Fruit fly (Drosophila melanogaster) whole organism, adult: ENCODE results near the gene bigmax.

ENCODE experiments used
- CG11617 ChIP-seq: fragments of 200-800 bp; sonication (Bioruptor generic); optimal IDR thresholded peaks from 2 replicates; lab custom pipeline; 2017; ENCODE audit warnings: mild to moderate bottlenecking, missing biosample characterization, missing genetic modification reagents, missing genetic modification characterization
- CG12768 ChIP-seq: fragments of 200-800 bp; sonication (Bioruptor generic); optimal IDR thresholded peaks from 2 replicates; lab custom pipeline; 2017; ENCODE audit warnings: missing biosample characterization, missing genetic modification characterization, mild to moderate bottlenecking, moderate library complexity, missing genetic modification reagents
- CG14711 ChIP-seq: fragments of 200-800 bp; sonication (Bioruptor generic); optimal IDR thresholded peaks from 2 replicates; lab custom pipeline; 2018; ENCODE audit warnings: missing biosample characterization, mild to moderate bottlenecking, missing genetic modification characterization, moderate library complexity
- CG1620 ChIP-seq: fragments of 200-800 bp; sonication (Bioruptor generic); optimal IDR thresholded peaks from 2 replicates; lab custom pipeline; 2016; ENCODE audit warnings: missing biosample characterization, missing genetic modification characterization
- CG33017 ChIP-seq: fragments of 200-800 bp; sonication (Bioruptor generic); optimal IDR thresholded peaks from 2 replicates; lab custom pipeline; 2018; ENCODE audit warnings: missing biosample characterization, mild to moderate bottlenecking, missing genetic modification characterization, moderate library complexity
- CG5204 ChIP-seq: fragments of 200-800 bp; sonication (Bioruptor generic); optimal IDR thresholded peaks from 2 replicates; lab custom pipeline; 2016; ENCODE audit warnings: missing biosample characterization, missing genetic modification characterization
- CG7045 ChIP-seq: fragments of 200-800 bp; sonication (Bioruptor generic); optimal IDR thresholded peaks from 2 replicates; lab custom pipeline; 2017; ENCODE audit warnings: missing biosample characterization, mild to moderate bottlenecking, missing genetic modification characterization
- CG7101 ChIP-seq: fragments of 200-800 bp; sonication (Bioruptor generic); optimal IDR thresholded peaks from 2 replicates; lab custom pipeline; 2018; ENCODE audit warnings: missing biosample characterization, mild to moderate bottlenecking, missing genetic modification characterization, moderate library complexity
- Clk ChIP-seq: fragments of 200-800 bp; sonication (Bioruptor generic); optimal IDR thresholded peaks from 2 replicates; lab custom pipeline; 2017; ENCODE audit warnings: missing biosample characterization, missing genetic modification characterization
- Crg-1 ChIP-seq: fragments of 200-800 bp; sonication (Bioruptor generic); optimal IDR thresholded peaks from 2 replicates; lab custom pipeline; 2016; ENCODE audit warnings: missing biosample characterization, missing genetic modification characterization
- Hr96 ChIP-seq: fragments of 200-800 bp; sonication (Bioruptor generic); optimal IDR thresholded peaks from 2 replicates; lab custom pipeline; 2016; ENCODE audit warnings: missing biosample characterization, missing genetic modification characterization
- Mnt ChIP-seq: fragments of 200-800 bp; sonication (Bioruptor generic); optimal IDR thresholded peaks from 2 replicates; lab custom pipeline; 2016; ENCODE audit warnings: missing biosample characterization, mild to moderate bottlenecking, missing genetic modification characterization
- bab1 ChIP-seq: fragments of 200-800 bp; sonication (Bioruptor generic); optimal IDR thresholded peaks from 3 replicates; lab custom pipeline; 2019; ENCODE audit warnings: missing biosample characterization, mild to moderate bottlenecking, missing genetic modification characterization, moderate library complexity
- cic ChIP-seq: fragments of 200-800 bp; sonication (Bioruptor generic); optimal IDR thresholded peaks from 2 replicates; lab custom pipeline; 2017; ENCODE audit warnings: missing biosample characterization, mild to moderate bottlenecking, missing genetic modification characterization, moderate library complexity
- cnc ChIP-seq, 2 experiments: fragments of >200 bp; optimal IDR thresholded peaks; 2 replicates each; lab custom pipeline; 2017
- kay ChIP-seq: fragments of 200-800 bp; sonication (Bioruptor generic); peaks from one replicate; lab custom pipeline; 2016; ENCODE audit warnings: missing biosample characterization, missing genetic modification characterization, borderline replicate concordance
- ovo ChIP-seq: fragments of 200-800 bp; sonication (Bioruptor generic); optimal IDR thresholded peaks from 2 replicates; lab custom pipeline; 2016; ENCODE audit warnings: missing biosample characterization, missing genetic modification characterization
- pad ChIP-seq: fragments of 200-800 bp; sonication (Bioruptor generic); optimal IDR thresholded peaks from 3 replicates; lab custom pipeline; 2017; ENCODE audit warnings: missing biosample characterization, missing genetic modification characterization, mild to moderate bottlenecking, moderate library complexity, missing genetic modification reagents
- tj ChIP-seq: fragments of 200-800 bp; sonication (Bioruptor generic); optimal IDR thresholded peaks from 3 replicates; lab custom pipeline; 2017; ENCODE audit warnings: missing biosample characterization, mild to moderate bottlenecking, missing genetic modification characterization, moderate library complexity
- toe ChIP-seq: fragments of 200-800 bp; sonication (Bioruptor generic); optimal IDR thresholded peaks from 2 replicates; lab custom pipeline; 2016; ENCODE audit warnings: missing biosample characterization, missing genetic modification characterization

Gene bigmax

dm6 chr3R:27288202-27289135 lies at the start of gene bigmax, which contains the start of gene Hmu:
Gene bigmax, minus strand, starts transcription at chr3R:27288526.
Gene Hmu, plus strand, starts transcription at chr3R:27288769.
- TF ChIP-seq CG7101 = peak; percentile 78
- peak; percentile 73 for TF ChIP-seq CG14711 (tag; lab: Kevin White, UChicago)
- no peak for TF ChIP-seq kay (GFP tag; lab: Kevin White, UChicago)
- no peak for TF ChIP-seq ovo (GFP tag; lab: Kevin White, UChicago)
- peak; percentile 89 for TF ChIP-seq toe (GFP tag; lab: Kevin White, UChicago)
- peak in 1 of 2 experiments; percentile 72 for TF ChIP-seq cnc (optimal IDR thresholded peaks at IDR 0.05; lab: Kevin White, UChicago)
- peak; percentile 96 for TF ChIP-seq tj (GFP tag; lab: Kevin White, UChicago)
- peak; percentile 34 for TF ChIP-seq CG12768
- peak; percentile 77 for TF ChIP-seq Hr96 (GFP tag; lab: Kevin White, UChicago)
- peak; percentile 70 for TF ChIP-seq Clk (GFP tag; lab: Kevin White, UChicago)
- peak; percentile 81 for TF ChIP-seq CG1620
- TF ChIP-seq CG5204 = peak; percentile 74
- peak; percentile 83 for TF ChIP-seq Mnt (GFP tag; lab: Kevin White, UChicago)
- TF ChIP-seq CG33017 (tag; lab: Kevin White, UChicago) = peak; percentile 50
- peak; percentile 71 for TF ChIP-seq Crg-1 (GFP tag; lab: Kevin White, UChicago)
- peak; percentile 71 for TF ChIP-seq CG11617
- TF ChIP-seq CG7045 (GFP tag; lab: Kevin White, UChicago) = peak; percentile 79
- peak; percentile 56 for TF ChIP-seq pad (GFP tag; lab: Kevin White, UChicago)
- peak; percentile 80 for TF ChIP-seq bab1 (GFP tag; lab: Kevin White, UChicago)
- TF ChIP-seq cic (GFP tag; lab: Kevin White, UChicago) = peak; percentile 78

- no peak for TF ChIP-seq cic (GFP tag; lab: Kevin White, UChicago)
- TF ChIP-seq CG14711 (tag; lab: Kevin White, UChicago) = no peak
- TF ChIP-seq Hr96 (GFP tag; lab: Kevin White, UChicago) = no peak
- no peak for TF ChIP-seq Clk (GFP tag; lab: Kevin White, UChicago)
- TF ChIP-seq CG33017 (tag; lab: Kevin White, UChicago) = no peak
- TF ChIP-seq toe (GFP tag; lab: Kevin White, UChicago) = no peak
- TF ChIP-seq kay (GFP tag; lab: Kevin White, UChicago) = no peak
- TF ChIP-seq CG1620 = no peak
- no peak for TF ChIP-seq bab1 (GFP tag; lab: Kevin White, UChicago)
- no peak for TF ChIP-seq ovo (GFP tag; lab: Kevin White, UChicago)
- TF ChIP-seq CG5204 = no peak
- no peak for TF ChIP-seq Mnt (GFP tag; lab: Kevin White, UChicago)
- no peak for TF ChIP-seq CG11617
- TF ChIP-seq Crg-1 (GFP tag; lab: Kevin White, UChicago) = no peak
- TF ChIP-seq CG7101 = no peak
- no peak for TF ChIP-seq pad (GFP tag; lab: Kevin White, UChicago)
- TF ChIP-seq CG7045 (GFP tag; lab: Kevin White, UChicago) = no peak
- no peak for TF ChIP-seq tj (GFP tag; lab: Kevin White, UChicago)
- TF ChIP-seq CG12768 = no peak
- no peak for TF ChIP-seq cnc (optimal IDR thresholded peaks at IDR 0.05; lab: Kevin White, UChicago)
Measured at dm6 chr3R:27330782-27331181, 42.5 kb upstream of the bigmax start, which contains the start of gene CG3330. Gene CG3330, minus strand, starts transcription at chr3R:27330882.

dm6 chr3R:27322225-27322624 lies 33.9 kb upstream of the bigmax start, which contains the start of gene CG3339:
Gene CG3339, minus strand, starts transcription at chr3R:27322325.
- TF ChIP-seq ovo (GFP tag; lab: Kevin White, UChicago) (no peak), Crg-1 (GFP tag; lab: Kevin White, UChicago) (no peak), tj (GFP tag; lab: Kevin White, UChicago) (no peak), bab1 (GFP tag; lab: Kevin White, UChicago) (no peak), cnc (optimal IDR thresholded peaks at IDR 0.05; lab: Kevin White, UChicago) (no peak), cic (GFP tag; lab: Kevin White, UChicago) (no peak), CG1620 (no peak), CG14711 (tag; lab: Kevin White, UChicago) (no peak), CG11617 (no peak), CG5204 (no peak), Mnt (GFP tag; lab: Kevin White, UChicago) (no peak)

dm6 chr3R:27294113-27294512 lies 5.8 kb upstream of the bigmax start:
- TF ChIP-seq cic (GFP tag; lab: Kevin White, UChicago) (no peak), Crg-1 (GFP tag; lab: Kevin White, UChicago) (no peak)

- TF ChIP-seq cic (GFP tag; lab: Kevin White, UChicago) (no peak), Hr96 (GFP tag; lab: Kevin White, UChicago) (no peak), ovo (GFP tag; lab: Kevin White, UChicago) (no peak), CG1620 (no peak), toe (GFP tag; lab: Kevin White, UChicago) (no peak), CG33017 (tag; lab: Kevin White, UChicago) (no peak), cnc (optimal IDR thresholded peaks at IDR 0.05; lab: Kevin White, UChicago) (no peak), CG11617 (no peak), Mnt (GFP tag; lab: Kevin White, UChicago) (no peak), tj (GFP tag; lab: Kevin White, UChicago) (no peak), CG5204 (no peak), CG12768 (no peak), bab1 (GFP tag; lab: Kevin White, UChicago) (no peak), CG7045 (GFP tag; lab: Kevin White, UChicago) (no peak), CG7101 (no peak), Crg-1 (GFP tag; lab: Kevin White, UChicago) (no peak), CG14711 (tag; lab: Kevin White, UChicago) (no peak), pad (GFP tag; lab: Kevin White, UChicago) (no peak), Clk (GFP tag; lab: Kevin White, UChicago) (no peak), kay (GFP tag; lab: Kevin White, UChicago) (no peak)
Measured at dm6 chr3R:27293065-27293464, 4.7 kb upstream of the bigmax start.
